Fruit fly (Drosophila melanogaster) whole organism, adult: Measurements from ENCODE around the gene CG15465.

Experiments used
- CG12768 ChIP-seq: fragments of 200-800 bp; sonication (Bioruptor generic); optimal IDR thresholded peaks from 2 replicates; lab custom pipeline; 2017; ENCODE audit warnings: missing biosample characterization, missing genetic modification characterization, mild to moderate bottlenecking, moderate library complexity, missing genetic modification reagents
- CG14711 ChIP-seq: fragments of 200-800 bp; sonication (Bioruptor generic); optimal IDR thresholded peaks from 2 replicates; lab custom pipeline; 2018; ENCODE audit warnings: missing biosample characterization, mild to moderate bottlenecking, missing genetic modification characterization, moderate library complexity
- CG1620 ChIP-seq: fragments of 200-800 bp; sonication (Bioruptor generic); optimal IDR thresholded peaks from 2 replicates; lab custom pipeline; 2016; ENCODE audit warnings: missing biosample characterization, missing genetic modification characterization
- CG33017 ChIP-seq: fragments of 200-800 bp; sonication (Bioruptor generic); optimal IDR thresholded peaks from 2 replicates; lab custom pipeline; 2018; ENCODE audit warnings: missing biosample characterization, mild to moderate bottlenecking, missing genetic modification characterization, moderate library complexity
- CG5204 ChIP-seq: fragments of 200-800 bp; sonication (Bioruptor generic); optimal IDR thresholded peaks from 2 replicates; lab custom pipeline; 2016; ENCODE audit warnings: missing biosample characterization, missing genetic modification characterization
- CG7101 ChIP-seq: fragments of 200-800 bp; sonication (Bioruptor generic); optimal IDR thresholded peaks from 2 replicates; lab custom pipeline; 2018; ENCODE audit warnings: missing biosample characterization, mild to moderate bottlenecking, missing genetic modification characterization, moderate library complexity
- Clk ChIP-seq: fragments of 200-800 bp; sonication (Bioruptor generic); optimal IDR thresholded peaks from 2 replicates; lab custom pipeline; 2017; ENCODE audit warnings: missing biosample characterization, missing genetic modification characterization
- Crg-1 ChIP-seq: fragments of 200-800 bp; sonication (Bioruptor generic); optimal IDR thresholded peaks from 2 replicates; lab custom pipeline; 2016; ENCODE audit warnings: missing biosample characterization, missing genetic modification characterization
- Hr96 ChIP-seq: fragments of 200-800 bp; sonication (Bioruptor generic); optimal IDR thresholded peaks from 2 replicates; lab custom pipeline; 2016; ENCODE audit warnings: missing biosample characterization, missing genetic modification characterization
- bab1 ChIP-seq: fragments of 200-800 bp; sonication (Bioruptor generic); optimal IDR thresholded peaks from 3 replicates; lab custom pipeline; 2019; ENCODE audit warnings: missing biosample characterization, mild to moderate bottlenecking, missing genetic modification characterization, moderate library complexity
- cnc ChIP-seq, 2 experiments: fragments of >200 bp; optimal IDR thresholded peaks; 2 replicates each; lab custom pipeline; 2017
- pad ChIP-seq: fragments of 200-800 bp; sonication (Bioruptor generic); optimal IDR thresholded peaks from 3 replicates; lab custom pipeline; 2017; ENCODE audit warnings: missing biosample characterization, missing genetic modification characterization, mild to moderate bottlenecking, moderate library complexity, missing genetic modification reagents

DNA sequence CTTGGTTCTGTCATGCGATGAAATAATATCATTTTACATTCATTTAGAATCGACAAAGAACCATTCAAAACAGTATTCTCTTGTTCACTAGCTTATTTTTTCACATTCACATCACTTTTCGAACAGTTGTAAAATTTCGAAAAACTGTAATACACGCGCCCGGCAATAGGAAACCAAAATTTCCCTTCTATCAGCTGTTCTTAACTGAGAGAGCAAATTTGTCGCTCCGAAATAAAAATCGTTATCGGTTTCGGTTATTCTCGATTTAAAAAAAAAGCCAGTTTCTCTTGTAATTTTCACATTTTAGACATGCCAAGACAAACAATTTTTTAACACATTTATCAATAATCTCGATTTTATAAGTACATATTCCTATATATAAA, 482 bp upstream of the CG15465 start:
- no peak for TF ChIP-seq CG12768 (GFP tag; lab: Kevin White, UChicago)
- TF ChIP-seq pad (GFP tag; lab: Kevin White, UChicago) = no peak
- no peak for TF ChIP-seq CG14711 (tag; lab: Kevin White, UChicago)
- TF ChIP-seq CG33017 = no peak
- no peak for TF ChIP-seq CG7101 (tag; lab: Kevin White, UChicago)
- TF ChIP-seq bab1 (GFP tag; lab: Kevin White, UChicago) = no peak
- no peak for TF ChIP-seq cnc (optimal IDR thresholded peaks at IDR 0.05; lab: Kevin White, UChicago)
- TF ChIP-seq Clk (GFP tag; lab: Kevin White, UChicago) = no peak
- no peak for TF ChIP-seq CG1620 (GFP tag; lab: Kevin White, UChicago)
- TF ChIP-seq Hr96 = no peak
- no peak for TF ChIP-seq CG5204 (GFP tag; lab: Kevin White, UChicago)
- TF ChIP-seq Crg-1 (GFP tag; lab: Kevin White, UChicago) = no peak
